Fruit fly (Drosophila melanogaster) whole organism, embryonic: ENCODE measurements around the gene sti.

Source experiments
- Awh ChIP-seq: fragments of 200-800 bp; sonication (Bioruptor generic); IDR thresholded peaks from 2 replicates; pipeline ENCODE4, ENCODE4 v1.3.6; 2022; ENCODE audit warnings: missing biosample characterization, missing genetic modification characterization
- CG10267 ChIP-seq: fragments of 200-800 bp; sonication (Bioruptor generic); optimal IDR thresholded peaks from 2 replicates; lab custom pipeline; 2018; ENCODE audit warnings: missing biosample characterization, mild to moderate bottlenecking, missing genetic modification characterization, moderate library complexity
- CG10543 ChIP-seq: fragments of 200-800 bp; sonication (Bioruptor generic); optimal IDR thresholded peaks from 3 replicates; lab custom pipeline; 2017; ENCODE audit warnings: missing biosample characterization, mild to moderate bottlenecking, missing genetic modification characterization, moderate library complexity
- CG13296 ChIP-seq: fragments of 200-800 bp; sonication (Bioruptor generic); optimal IDR thresholded peaks from 3 replicates; lab custom pipeline; 2018; ENCODE audit warnings: missing biosample characterization, mild to moderate bottlenecking, missing genetic modification characterization
- CG13624 ChIP-seq: fragments of 200-800 bp; sonication (Bioruptor generic); optimal IDR thresholded peaks from 2 replicates; lab custom pipeline; 2016; ENCODE audit warnings: missing biosample characterization, missing genetic modification characterization
- CG14441 ChIP-seq: fragments of 200-800 bp; sonication (Bioruptor generic); IDR thresholded peaks from 2 replicates; pipeline ENCODE4 v1.3.6; 2022; ENCODE audit warnings: missing biosample characterization, missing genetic modification characterization
- CG15479 ChIP-seq: fragments of 200-800 bp; sonication (Bioruptor generic); optimal IDR thresholded peaks from 3 replicates; lab custom pipeline; 2019; ENCODE audit warnings: missing biosample characterization, mild to moderate bottlenecking, missing genetic modification characterization, moderate library complexity
- CG17328 ChIP-seq: fragments of 200-800 bp; sonication (Bioruptor generic); IDR thresholded peaks from 2 replicates; pipeline ENCODE4 v1.3.6; 2022; ENCODE audit warnings: missing biosample characterization, missing genetic modification characterization
- CG17568 ChIP-seq: fragments of 200-800 bp; sonication (Bioruptor generic); optimal IDR thresholded peaks from 2 replicates; lab custom pipeline; 2018; ENCODE audit warnings: missing biosample characterization, mild to moderate bottlenecking, missing genetic modification characterization, moderate library complexity
- CG18599 ChIP-seq: fragments of 200-800 bp; sonication (Bioruptor generic); optimal IDR thresholded peaks from 3 replicates; lab custom pipeline; 2017; ENCODE audit warnings: missing biosample characterization, missing genetic modification characterization, mild to moderate bottlenecking, moderate library complexity, missing genetic modification reagents
- CG4707 ChIP-seq: fragments of 200-800 bp; sonication (Bioruptor generic); optimal IDR thresholded peaks from 2 replicates; lab custom pipeline; 2018; ENCODE audit warnings: missing biosample characterization, mild to moderate bottlenecking, missing genetic modification characterization, moderate library complexity
- CG5953 ChIP-seq: fragments of 200-800 bp; sonication (Bioruptor generic); IDR thresholded peaks from 2 replicates; pipeline ENCODE4 v1.3.6; 2022; ENCODE audit warnings: missing biosample characterization, missing genetic modification characterization
- CG7839 ChIP-seq: fragments of 200-800 bp; sonication (Bioruptor generic); optimal IDR thresholded peaks from 3 replicates; lab custom pipeline; 2018; ENCODE audit warnings: missing biosample characterization, mild to moderate bottlenecking, missing genetic modification characterization, moderate library complexity
- Dfd ChIP-seq, 2 experiments: fragments of >200 bp; optimal IDR thresholded peaks; 2 replicates each; lab custom pipeline; 2017; ENCODE audit warnings: missing biosample characterization in 2 of 2, missing genetic modification characterization in 2 of 2
- Dp ChIP-seq: fragments of 200-800 bp; sonication (Bioruptor generic); optimal IDR thresholded peaks from 2 replicates; lab custom pipeline; 2018; ENCODE audit warnings: missing biosample characterization, mild to moderate bottlenecking, missing genetic modification characterization, moderate library complexity
- Drgx ChIP-seq: fragments of 200-800 bp; sonication (Bioruptor generic); IDR thresholded peaks from 2 replicates; pipeline ENCODE4 v1.3.6; 2022; ENCODE audit warnings: missing biosample characterization, missing genetic modification characterization
- E2f2 ChIP-seq: fragments of 200-800 bp; sonication (Bioruptor generic); IDR thresholded peaks from 2 replicates; pipeline ENCODE4 v1.3.6; 2022; ENCODE audit warnings: missing biosample characterization, missing genetic modification characterization
- Fer2 ChIP-seq: fragments of 200-800 bp; sonication (Bioruptor generic); optimal IDR thresholded peaks from 2 replicates; lab custom pipeline; 2018; ENCODE audit warnings: missing biosample characterization, mild to moderate bottlenecking, missing genetic modification characterization, moderate library complexity
- Hsf ChIP-seq: fragments of 200-800 bp; sonication (Bioruptor generic); optimal IDR thresholded peaks from 3 replicates; lab custom pipeline; 2016; ENCODE audit warnings: missing biosample characterization, missing genetic modification characterization
- Med ChIP-seq: fragments of 200-800 bp; sonication (Bioruptor generic); peaks from one replicate; lab custom pipeline; 2016; ENCODE audit warnings: missing biosample characterization, missing genetic modification characterization, mild to moderate bottlenecking, inconsistent platforms, moderate library complexity
- Neu2 ChIP-seq: fragments of 200-800 bp; sonication (Bioruptor generic); optimal IDR thresholded peaks from 3 replicates; lab custom pipeline; 2016; ENCODE audit warnings: missing biosample characterization, missing genetic modification characterization, borderline replicate concordance
- Nf-YC ChIP-seq: fragments of 200-800 bp; optimal IDR thresholded peaks from 3 replicates; lab custom pipeline; 2019; ENCODE audit warnings: missing biosample characterization, mild to moderate bottlenecking, missing genetic modification characterization, moderate library complexity
- Optix ChIP-seq: fragments of 200-800 bp; sonication (Bioruptor generic); IDR thresholded peaks from 3 replicates; pipeline ENCODE4 v1.3.6; 2022; ENCODE audit warnings: missing biosample characterization, missing genetic modification characterization
- Pdp1 ChIP-seq, 2 experiments: fragments of 200-800 bp; sonication (Bioruptor generic); optimal IDR thresholded peaks; 3 replicates each; lab custom pipeline; 2016; ENCODE audit warnings: missing biosample characterization in 2 of 2, missing genetic modification characterization in 2 of 2, mild to moderate bottlenecking in 1 of 2, moderate library complexity in 1 of 2
- Sox102F ChIP-seq: fragments of 200-800 bp; sonication (Bioruptor generic); optimal IDR thresholded peaks from 2 replicates; lab custom pipeline; 2018; ENCODE audit warnings: missing biosample characterization, mild to moderate bottlenecking, missing genetic modification characterization, moderate library complexity
- Xrp1 ChIP-seq: fragments of 200-800 bp; sonication (Bioruptor generic); IDR thresholded peaks from 2 replicates; pipeline ENCODE4 v1.3.6; 2022; ENCODE audit warnings: missing biosample characterization, missing genetic modification characterization
- ara ChIP-seq: fragments of 200-800 bp; sonication (Bioruptor generic); IDR thresholded peaks from 2 replicates; pipeline ENCODE4 v1.3.6; 2022; ENCODE audit warnings: missing biosample characterization, missing genetic modification characterization
- ash1 ChIP-seq: fragments of 200-800 bp; sonication (Bioruptor generic); optimal IDR thresholded peaks from 2 replicates; lab custom pipeline; 2018; ENCODE audit warnings: missing biosample characterization, mild to moderate bottlenecking, missing genetic modification characterization
- bsh ChIP-seq, 2 experiments: fragments of 200-800 bp; sonication (Bioruptor generic); optimal IDR thresholded peaks; 2 replicates each; lab custom pipeline; 2017 to 2018; ENCODE audit warnings: mild to moderate bottlenecking in 2 of 2, missing biosample characterization in 2 of 2, missing genetic modification characterization in 2 of 2, moderate library complexity in 1 of 2
- cg ChIP-seq: fragments of 200-800 bp; sonication (Bioruptor generic); optimal IDR thresholded peaks from 3 replicates; lab custom pipeline; 2019; ENCODE audit warnings: missing biosample characterization, mild to moderate bottlenecking, missing genetic modification characterization, moderate library complexity
- chn ChIP-seq: fragments of 200-800 bp; sonication (Bioruptor generic); optimal IDR thresholded peaks from 2 replicates; lab custom pipeline; 2016; ENCODE audit warnings: missing biosample characterization, missing genetic modification characterization
- ci ChIP-seq: fragments of 200-800 bp; sonication (Bioruptor generic); IDR thresholded peaks from 3 replicates; pipeline ENCODE4 v1.3.6; 2022; ENCODE audit warnings: missing biosample characterization, missing genetic modification characterization
- fru ChIP-seq: fragments of >200 bp; optimal IDR thresholded peaks from 2 replicates; lab custom pipeline; 2017
- ftz-f1 ChIP-seq: fragments of 200-800 bp; sonication (Bioruptor generic); optimal IDR thresholded peaks from 2 replicates; lab custom pipeline; 2016; ENCODE audit warnings: missing biosample characterization, missing genetic modification characterization
- hkb ChIP-seq, 2 experiments: fragments of 200-800 bp in 1 of 2; fragments of >200 bp in 1 of 2; sonication (Bioruptor generic) in 1 of 2; IDR thresholded peaks in 1 of 2; optimal IDR thresholded peaks in 1 of 2; 2 replicates each; pipeline versions ENCODE4 v1.3.6 to Lab custom; 2017 to 2022; ENCODE audit warnings: missing biosample characterization in 1 of 2, missing genetic modification characterization in 1 of 2
- inv ChIP-seq: fragments of 200-800 bp; sonication (Bioruptor generic); IDR thresholded peaks from 2 replicates; pipeline ENCODE4 v1.3.6; 2022; ENCODE audit warnings: missing biosample characterization, missing genetic modification characterization; ENCODE audit not compliant: partially characterized antibody
- kay ChIP-seq: fragments of 200-800 bp; sonication (Bioruptor generic); optimal IDR thresholded peaks from 2 replicates; lab custom pipeline; 2016; ENCODE audit warnings: missing biosample characterization, missing genetic modification characterization
- kni ChIP-seq: fragments of 200-800 bp; sonication (Bioruptor generic); optimal IDR thresholded peaks from 3 replicates; lab custom pipeline; 2017; ENCODE audit warnings: mild to moderate bottlenecking, missing biosample characterization, missing genetic modification reagents, missing genetic modification characterization
- lbe ChIP-seq: fragments of 200-800 bp; sonication (Bioruptor generic); optimal IDR thresholded peaks from 2 replicates; lab custom pipeline; 2016; ENCODE audit warnings: missing biosample characterization, mild to moderate bottlenecking, missing genetic modification characterization
- lmd ChIP-seq: fragments of 200-800 bp; sonication (Bioruptor generic); IDR thresholded peaks from 2 replicates; pipeline ENCODE4 v1.3.6; 2022; ENCODE audit warnings: missing biosample characterization, missing genetic modification characterization
- mld ChIP-seq: fragments of 200-800 bp; sonication (Bioruptor generic); IDR thresholded peaks from 3 replicates; pipeline ENCODE4 v1.3.6; 2022; ENCODE audit warnings: missing biosample characterization, missing genetic modification characterization; ENCODE audit not compliant: partially characterized antibody
- pan ChIP-seq, 4 experiments: fragments of >200 bp in 3 of 4; fragments of 200-800 bp in 1 of 4; sonication (Bioruptor generic) in 1 of 4; optimal IDR thresholded peaks in 3 of 4; IDR thresholded peaks in 1 of 4; 2 replicates each; pipeline versions ENCODE4 v1.3.6 to Lab custom; 2017 to 2022; ENCODE audit warnings: missing biosample characterization in 2 of 4, missing genetic modification characterization in 2 of 4, mixed read lengths in 1 of 4
- ranshi ChIP-seq: fragments of 200-800 bp; sonication (Bioruptor generic); IDR thresholded peaks from 2 replicates; pipeline ENCODE4 v1.3.6; 2022; ENCODE audit warnings: missing biosample characterization, missing genetic modification characterization
- sens ChIP-seq: fragments of 200-800 bp; sonication (Bioruptor generic); peaks from one replicate; lab custom pipeline; 2016; ENCODE audit warnings: missing biosample characterization, missing genetic modification characterization
- shn ChIP-seq: fragments of 200-800 bp; sonication (Bioruptor generic); optimal IDR thresholded peaks from 3 replicates; lab custom pipeline; 2016; ENCODE audit warnings: missing biosample characterization, missing genetic modification characterization
- sisA ChIP-seq: fragments of 200-800 bp; sonication (Bioruptor generic); IDR thresholded peaks from 2 replicates; pipeline ENCODE4 v1.3.6; 2022; ENCODE audit warnings: missing biosample characterization, missing genetic modification characterization
- sna ChIP-seq: fragments of 200-800 bp; sonication (Bioruptor generic); IDR thresholded peaks from 2 replicates; pipeline ENCODE4 v1.3.6; 2022; ENCODE audit warnings: missing biosample characterization, missing genetic modification characterization; ENCODE audit not compliant: partially characterized antibody
- sr ChIP-seq: fragments of 200-800 bp; sonication (Bioruptor generic); IDR thresholded peaks from 3 replicates; pipeline ENCODE4 v1.3.6; 2022; ENCODE audit warnings: missing biosample characterization, missing genetic modification characterization
- z ChIP-seq: fragments of 200-800 bp; sonication (Bioruptor generic); IDR thresholded peaks from 3 replicates; pipeline ENCODE4 v1.3.6; 2022; ENCODE audit warnings: missing biosample characterization, missing genetic modification characterization
- zfh1 ChIP-seq: fragments of 200-800 bp; sonication (Bioruptor generic); IDR thresholded peaks from 3 replicates; pipeline ENCODE4 v1.3.6; 2022; ENCODE audit warnings: missing biosample characterization, missing genetic modification characterization

The sti gene

DNA sequence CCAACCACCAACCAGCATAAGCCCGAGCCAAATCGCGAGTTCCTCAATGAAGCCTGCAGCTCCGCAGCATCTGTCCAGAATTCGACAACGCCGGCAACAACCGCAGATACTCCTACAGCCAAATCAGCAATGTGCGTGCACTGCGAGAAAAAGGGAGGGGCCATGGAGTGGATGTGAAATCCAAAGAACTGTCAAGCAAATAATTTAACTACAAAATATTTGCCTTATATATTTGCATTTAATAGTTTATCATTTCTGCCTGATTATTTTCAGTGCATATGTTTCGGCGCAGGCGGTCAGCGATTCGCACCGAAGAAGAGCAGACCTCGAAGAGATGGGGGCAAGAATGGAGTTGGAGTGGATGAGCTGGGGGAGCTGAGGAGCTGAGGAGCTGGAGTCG lies 37.1 kb upstream of the sti start (continued):
- TF ChIP-seq Pdp1 (GFP tag; optimal IDR thresholded peaks at IDR 0.05; lab: Kevin White, UChicago) (no peak), kay (GFP tag; lab: Kevin White, UChicago) (no peak), Dp (GFP tag; lab: Kevin White, UChicago) (no peak), CG17568 (GFP tag; lab: Kevin White, UChicago) (no peak), hkb (optimal IDR thresholded peaks at IDR 0.05; lab: Kevin White, UChicago) (no peak), hkb (GFP tag; IDR thresholded peaks at IDR 0.05; lab: Robert Waterston, UW) (peak; percentile 9; the same call in 1 of the 2 replicates), Nf-YC (no peak), sr (GFP tag; lab: Robert Waterston, UW) (no peak), CG7839 (tag; lab: Kevin White, UChicago) (no peak), sisA (GFP tag; lab: Robert Waterston, UW) (peak; percentile 25; the same call in 1 of the 2 replicates), CG10267 (no peak), z (GFP tag; lab: Robert Waterston, UW) (0 out of 3 replicates have a peak, but pooled peaks have one; percentile 4), Neu2 (no peak), sens (GFP tag; lab: Kevin White, UChicago) (peak; percentile 32), Fer2 (no peak), bsh (GFP tag; optimal IDR thresholded peaks at IDR 0.05; lab: Kevin White, UChicago) (peak; percentile 7 to 24), Hsf (no peak), CG14441 (peak; percentile 48; the same call in 1 of the 2 replicates), CG10543 (GFP tag; lab: Kevin White, UChicago) (no peak), CG4707 (GFP tag; lab: Kevin White, UChicago) (no peak), ash1 (no peak), fru (no peak), E2f2 (no peak), CG18599 (GFP tag; lab: Kevin White, UChicago) (no peak), sna (GFP tag; lab: Robert Waterston, UW) (no peak), cg (GFP tag; lab: Kevin White, UChicago) (no peak), CG13624 (no peak), lbe (GFP tag; lab: Kevin White, UChicago) (peak; percentile 49), CG13296 (GFP tag; lab: Kevin White, UChicago) (no peak), inv (GFP tag; lab: Robert Waterston, UW) (no peak), Med (peak; percentile 73), CG17328 (GFP tag; lab: Robert Waterston, UW) (peak; percentile 50; the same call in 1 of the 2 replicates), Drgx (GFP tag; lab: Robert Waterston, UW) (peak; percentile 70), ranshi (GFP tag; lab: Robert Waterston, UW) (no peak), ftz-f1 (GFP tag; lab: Kevin White, UChicago) (no peak), CG5953 (GFP tag; lab: Robert Waterston, UW) (no peak), ara (GFP tag; lab: Robert Waterston, UW) (peak; percentile 62; the same call in 1 of the 2 replicates), Xrp1 (GFP tag; lab: Robert Waterston, UW) (peak; percentile 42; the same call in 1 of the 2 replicates), lmd (GFP tag; lab: Robert Waterston, UW) (0 out of 2 replicates have a peak, but pooled peaks have one; percentile 26), pan (optimal IDR thresholded peaks at IDR 0.05; lab: Kevin White, UChicago) (no peak), pan (GFP tag; optimal IDR thresholded peaks at IDR 0.05 in 1 of 2, IDR thresholded peaks at IDR 0.05 in 1 of 2) (peak in 1 of 2 experiments; percentile 47), chn (GFP tag; lab: Kevin White, UChicago) (no peak), mld (GFP tag; lab: Robert Waterston, UW) (no peak), Awh (GFP tag; lab: Robert Waterston, UW) (no peak), CG15479 (GFP tag; lab: Kevin White, UChicago) (no peak), shn (GFP tag; lab: Kevin White, UChicago) (no peak), Optix (GFP tag; lab: Robert Waterston, UW) (peak; percentile 36; the same call in 1 of the 3 replicates), kni (GFP tag; lab: Kevin White, UChicago) (no peak), zfh1 (GFP tag; lab: Robert Waterston, UW) (peak; percentile 56; the same call in 2 of the 3 replicates), ci (peak; percentile 67; the same call in 1 of the 3 replicates), Sox102F (GFP tag; lab: Kevin White, UChicago) (peak; percentile 13), Dfd (GFP tag; optimal IDR thresholded peaks at IDR 0.05; lab: Kevin White, UChicago) (no peak)
